Fruit fly (Drosophila melanogaster): ENCODE data around the gene CG5653.

DNA sequence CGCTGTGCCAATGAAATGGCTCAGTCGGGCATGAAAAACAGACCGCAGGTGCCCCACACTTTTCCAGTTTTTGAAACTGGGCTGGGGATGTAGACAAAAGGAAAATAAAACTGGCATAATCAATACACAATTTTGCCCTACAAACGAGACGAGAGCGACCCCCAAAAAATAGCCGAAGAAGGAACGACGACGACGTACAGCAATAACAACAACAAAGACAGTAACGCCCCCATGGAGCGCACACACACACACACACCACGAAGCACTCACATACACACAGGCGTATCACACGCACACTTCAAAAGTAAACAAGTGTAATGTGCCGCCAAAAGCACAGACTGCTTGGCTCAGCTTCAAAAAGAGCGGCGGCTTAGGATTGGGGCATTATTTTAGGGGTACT, 14.7 kb downstream of the CG5653 start:
- TF ChIP-seq mam (GFP tag; optimal IDR thresholded peaks at IDR 0.05) (no peak), CrebB (tag; optimal IDR thresholded peaks at IDR 0.05) (no peak)
